Worm (Caenorhabditis elegans) whole organism, L4 larva: ENCODE results near the gene nhl-1.

Experiments
- D1046.2 ChIP-seq: fragments of 200-800 bp; sonication (Bioruptor generic); IDR thresholded peaks from 2 replicates; pipeline ENCODE4 v1.3.6; 2022; ENCODE audit warnings: missing genetic modification characterization, missing compliant biosample characterization
- F26F4.8 ChIP-seq: fragments of 200-800 bp; sonication (Bioruptor generic); conservative IDR thresholded peaks from 2 replicates; pipeline ENCODE4 v1.3.6; 2022; ENCODE audit warnings: missing genetic modification characterization, missing compliant biosample characterization
- F44E2.7 ChIP-seq: fragments of 200-800 bp; sonication (Bioruptor generic); IDR thresholded peaks from 2 replicates; pipeline ENCODE4 v2.1.2; 2022; ENCODE audit warnings: missing genetic modification characterization, missing compliant biosample characterization
- F49E8.2 ChIP-seq: sonication (generic microtip); optimal IDR thresholded peaks from 2 replicates; lab custom pipeline; 2016; ENCODE audit warnings: missing compliant biosample characterization, mild to moderate bottlenecking, missing genetic modification characterization, borderline replicate concordance
- ZK337.2 ChIP-seq: fragments of 200-800 bp; sonication (Bioruptor generic); IDR thresholded peaks from 2 replicates; pipeline ENCODE4 v1.3.6; 2022; ENCODE audit warnings: missing genetic modification reagents, missing genetic modification characterization, missing compliant biosample characterization
- ZK546.5 ChIP-seq, 2 experiments: sonication (generic microtip); optimal IDR thresholded peaks; 2 replicates each; lab custom pipeline; 2017; ENCODE audit warnings: missing biosample characterization in 2 of 2, missing genetic modification characterization in 2 of 2
- ama-1 ChIP-seq: fragments of 150-350 bp; optimal IDR thresholded peaks from 2 replicates; lab custom pipeline; 2014; ENCODE audit warnings: inconsistent platforms, mixed read lengths
- arid-1 ChIP-seq: fragments of 200-800 bp; sonication (Bioruptor generic); conservative IDR thresholded peaks from 2 replicates; pipeline ENCODE4 v1.3.6; 2022; ENCODE audit warnings: missing genetic modification reagents, missing genetic modification characterization, missing compliant biosample characterization
- ceh-20 ChIP-seq: fragments of 200-800 bp; sonication (Bioruptor generic); IDR thresholded peaks from 2 replicates; pipeline ENCODE4 v1.3.6; 2022; ENCODE audit warnings: missing genetic modification reagents, missing genetic modification characterization, missing compliant biosample characterization
- ceh-28 ChIP-seq: fragments of 150-350 bp; optimal IDR thresholded peaks from 2 replicates; lab custom pipeline; 2014; ENCODE audit warnings: missing biosample characterization, missing genetic modification reagents, missing genetic modification characterization
- ceh-82 ChIP-seq: sonication (generic microtip); optimal IDR thresholded peaks from 2 replicates; lab custom pipeline; 2017; ENCODE audit warnings: missing biosample characterization, missing genetic modification characterization
- daf-19 ChIP-seq: fragments of 200-800 bp; sonication (Bioruptor generic); conservative IDR thresholded peaks from 2 replicates; pipeline ENCODE4 v1.3.6; 2022; ENCODE audit warnings: missing genetic modification characterization, missing compliant biosample characterization
- daf-8 ChIP-seq: fragments of 200-800 bp; sonication (Bioruptor generic); IDR thresholded peaks from 2 replicates; pipeline ENCODE4 v1.3.6; 2022; ENCODE audit warnings: missing genetic modification characterization, missing compliant biosample characterization
- dmd-8 ChIP-seq: fragments of 200-800 bp; sonication (Bioruptor generic); IDR thresholded peaks from 2 replicates; pipeline ENCODE4 v1.3.6; 2022; ENCODE audit warnings: missing genetic modification characterization, missing compliant biosample characterization
- dpl-1 ChIP-seq: fragments of 150-350 bp; optimal IDR thresholded peaks from 2 replicates; lab custom pipeline; 2014; ENCODE audit warnings: missing biosample characterization, missing genetic modification reagents, missing genetic modification characterization
- dve-1 ChIP-seq: sonication (generic microtip); optimal IDR thresholded peaks from 2 replicates; lab custom pipeline; 2017; ENCODE audit warnings: antibody characterized with exemption, mild to moderate bottlenecking, missing genetic modification characterization, missing compliant biosample characterization; ENCODE audit not compliant: insufficient read depth
- egl-27 ChIP-seq: sonication (generic microtip); optimal IDR thresholded peaks from 3 replicates; lab custom pipeline; 2017; ENCODE audit warnings: missing biosample characterization, missing genetic modification reagents, missing genetic modification characterization
- fos-1 ChIP-seq: fragments of 150-350 bp; optimal IDR thresholded peaks from 2 replicates; lab custom pipeline; 2014; ENCODE audit warnings: missing biosample characterization, missing genetic modification characterization
- hif-1 ChIP-seq, 2 experiments: sonication (generic microtip); optimal IDR thresholded peaks; 2 replicates each; lab custom pipeline; 2016 to 2017; ENCODE audit warnings: missing compliant biosample characterization in 2 of 2, missing genetic modification characterization in 2 of 2, missing genetic modification reagents in 2 of 2, missing genotype in 2 of 2, mild to moderate bottlenecking in 1 of 2
- hlh-11 ChIP-seq: fragments of 200-800 bp; sonication (Bioruptor generic); optimal IDR thresholded peaks from 2 replicates; lab custom pipeline; 2018; ENCODE audit warnings: mild to moderate bottlenecking, missing genetic modification characterization, missing compliant biosample characterization
- hmg-1.1 ChIP-seq: fragments of 200-800 bp; sonication (Bioruptor generic); IDR thresholded peaks from 2 replicates; pipeline ENCODE4 v1.3.6; 2022; ENCODE audit warnings: missing genetic modification reagents, missing genetic modification characterization, missing compliant biosample characterization
- jun-1 ChIP-seq: fragments of 150-350 bp; optimal IDR thresholded peaks from 2 replicates; lab custom pipeline; 2014; ENCODE audit warnings: missing biosample characterization, missing genetic modification reagents, missing genetic modification characterization
- lin-1 ChIP-seq: fragments of 200-800 bp; sonication (Bioruptor generic); IDR thresholded peaks from 2 replicates; pipeline ENCODE4 v1.3.6; 2022; ENCODE audit warnings: missing genetic modification reagents, missing genetic modification characterization, missing compliant biosample characterization
- lin-15B ChIP-seq: fragments of 150-350 bp; sonication (generic microtip); optimal IDR thresholded peaks from 3 replicates; lab custom pipeline; 2014; ENCODE audit warnings: missing biosample characterization, missing genetic modification characterization
- lir-3 ChIP-seq: sonication (generic microtip); optimal IDR thresholded peaks from 2 replicates; lab custom pipeline; 2016; ENCODE audit warnings: mild to moderate bottlenecking, missing genetic modification characterization, missing compliant biosample characterization
- madf-5 ChIP-seq, 2 experiments: fragments of 200-800 bp; sonication (Bioruptor generic); IDR thresholded peaks; 2 replicates each; pipeline ENCODE4 v1.3.6; 2022; ENCODE audit warnings: missing compliant biosample characterization in 2 of 2, missing genetic modification characterization in 2 of 2
- mes-2 ChIP-seq: sonication (generic microtip); optimal IDR thresholded peaks from 2 replicates; lab custom pipeline; 2016; ENCODE audit warnings: missing genotype, mild to moderate bottlenecking, missing genetic modification characterization, missing compliant biosample characterization; ENCODE audit not compliant: poor library complexity, severe bottlenecking
- mxl-2 ChIP-seq: fragments of 200-800 bp; sonication (Bioruptor generic); conservative IDR thresholded peaks from 2 replicates; pipeline ENCODE4 v1.3.6; 2022; ENCODE audit warnings: missing genetic modification reagents, missing genetic modification characterization, missing compliant biosample characterization
- nhr-11 ChIP-seq: fragments of 150-350 bp; optimal IDR thresholded peaks from 2 replicates; lab custom pipeline; 2014; ENCODE audit warnings: missing biosample characterization, missing genetic modification characterization
- nhr-25 ChIP-seq: sonication (generic microtip); optimal IDR thresholded peaks from 2 replicates; lab custom pipeline; 2017; ENCODE audit warnings: missing genetic modification characterization, mild to moderate bottlenecking, missing compliant biosample characterization, antibody characterized with exemption, moderate library complexity, borderline replicate concordance; ENCODE audit not compliant: insufficient read depth
- nhr-41 ChIP-seq: fragments of 200-800 bp; sonication (Bioruptor generic); IDR thresholded peaks from 2 replicates; pipeline ENCODE4 v1.3.6; 2022; ENCODE audit warnings: missing genetic modification reagents, missing genetic modification characterization, missing compliant biosample characterization
- nhr-48 ChIP-seq: sonication (generic microtip); optimal IDR thresholded peaks from 2 replicates; lab custom pipeline; 2016; ENCODE audit warnings: mild to moderate bottlenecking, missing genetic modification characterization, missing compliant biosample characterization
- pha-4 ChIP-seq, 2 experiments: fragments of 150-350 bp in 1 of 2; fragments of 200-800 bp in 1 of 2; sonication (Bioruptor generic) in 1 of 2; IDR thresholded peaks in 1 of 2; optimal IDR thresholded peaks in 1 of 2; 2 replicates each; pipeline versions ENCODE4 v1.3.6 to Lab custom; 2014 to 2022; ENCODE audit warnings: missing genetic modification characterization in 2 of 2, missing genetic modification reagents in 2 of 2, missing biosample characterization in 1 of 2, missing compliant biosample characterization in 1 of 2
- php-3 ChIP-seq: fragments of 200-800 bp; sonication (Bioruptor generic); IDR thresholded peaks from 2 replicates; pipeline ENCODE4 v1.3.6; 2022; ENCODE audit warnings: missing genetic modification reagents, missing genetic modification characterization, missing compliant biosample characterization
- pqm-1 ChIP-seq: sonication (generic microtip); optimal IDR thresholded peaks from 2 replicates; lab custom pipeline; 2017; ENCODE audit warnings: missing biosample characterization, missing genetic modification characterization
- saeg-2 ChIP-seq: fragments of 200-800 bp; sonication (Bioruptor generic); IDR thresholded peaks from 2 replicates; pipeline ENCODE4 v1.3.6; 2022; ENCODE audit warnings: missing genetic modification reagents, missing genetic modification characterization, missing compliant biosample characterization
- sdz-12 ChIP-seq: fragments of 200-800 bp; sonication (Bioruptor generic); optimal IDR thresholded peaks from 2 replicates; lab custom pipeline; 2018; ENCODE audit warnings: mild to moderate bottlenecking, missing genetic modification characterization, missing compliant biosample characterization
- unc-62 ChIP-seq, 3 experiments: fragments of 150-350 bp in 1 of 3; sonication (generic microtip); optimal IDR thresholded peaks in 2 of 3; peaks in 1 of 3; 1 replicate in 1 of 3; 2 replicates in 2 of 3; lab custom pipeline; 2014 to 2017; ENCODE audit warnings: missing biosample characterization in 3 of 3, missing genetic modification characterization in 3 of 3, missing genetic modification reagents in 3 of 3, missing genotype in 1 of 3
- vab-7 ChIP-seq: fragments of 200-800 bp; sonication (Bioruptor generic); IDR thresholded peaks from 2 replicates; pipeline ENCODE4 v1.3.6; 2022; ENCODE audit warnings: missing genetic modification reagents, missing genetic modification characterization, missing compliant biosample characterization
- zag-1 ChIP-seq: fragments of 150-350 bp; optimal IDR thresholded peaks from 2 replicates; lab custom pipeline; 2014; ENCODE audit warnings: missing biosample characterization, missing genetic modification characterization
- zip-11 ChIP-seq: fragments of 200-800 bp; sonication (Bioruptor generic); IDR thresholded peaks from 2 replicates; pipeline ENCODE4 v1.3.6; 2022; ENCODE audit warnings: missing genetic modification characterization, missing compliant biosample characterization

The nhl-1 gene

ce11 chrIII:9143911-9144310, 9.8 kb downstream of the nhl-1 start, which contains the start of gene ZK512.11:
ZK512.11 (plus strand) TSS chrIII:9144211.
- TF ChIP-seq lir-3 (tag; lab: Kevin White, UChicago): no peak
- no peak for TF ChIP-seq zip-11
- TF ChIP-seq pqm-1 (tag; lab: Kevin White, UChicago): no peak
- no peak for TF ChIP-seq egl-27 (tag; lab: Kevin White, UChicago)
- no peak for TF ChIP-seq saeg-2 (GFP tag; lab: Robert Waterston, UW)
- no peak for TF ChIP-seq dmd-8 (GFP tag; lab: Robert Waterston, UW)

- TF ChIP-seq ZK337.2 (GFP tag; lab: Robert Waterston, UW) (no peak), unc-62 (GFP tag; optimal IDR thresholded peaks at IDR 0.05 in 1 of 2; lab: Kevin White, UChicago) (peak in 1 of 2 experiments; percentile 72), unc-62 (tag; optimal IDR thresholded peaks at IDR 0.05; lab: Kevin White, UChicago) (no peak)
Observed at ce11 chrIII:9138601-9139000, 15.1 kb downstream of the nhl-1 start, which contains the start of gene ZK512.7. ZK512.7 (minus strand) TSS chrIII:9138701.

ce11 chrIII:9136587-9136986, 17.1 kb downstream of the nhl-1 start, which contains the start of gene eat-4:
eat-4 (plus strand) TSS chrIII:9136887.
- TF ChIP-seq php-3 (GFP tag; lab: Robert Waterston, UW) (no peak), F49E8.2 (tag; lab: Kevin White, UChicago) (no peak), hif-1 (tag; optimal IDR thresholded peaks at IDR 0.05; lab: Kevin White, UChicago) (no peak), mxl-2 (GFP tag; lab: Robert Waterston, UW) (no peak), F44E2.7 (GFP tag; lab: Robert Waterston, UW) (no peak), hlh-11 (tag; lab: Kevin White, UChicago) (no peak), fos-1 (tag; lab: Kevin White, UChicago) (no peak), ceh-28 (tag; lab: Kevin White, UChicago) (no peak), nhr-41 (GFP tag; lab: Robert Waterston, UW) (no peak), hmg-1.1 (GFP tag; lab: Robert Waterston, UW) (no peak), D1046.2 (GFP tag; lab: Robert Waterston, UW) (no peak), sdz-12 (GFP tag; lab: Kevin White, UChicago) (no peak), dve-1 (no peak), madf-5 (GFP tag; IDR thresholded peaks at IDR 0.05; lab: Robert Waterston, UW) (no peak), nhr-11 (no peak)

ce11 chrIII:9130588-9130987, 23.1 kb downstream of the nhl-1 start, which contains the start of gene ZK512.10:
ZK512.10 (plus strand) TSS chrIII:9130888.
- TF ChIP-seq daf-19 (GFP tag; lab: Robert Waterston, UW): no peak
- no peak for TF ChIP-seq ama-1
- no peak for TF ChIP-seq daf-8
- TF ChIP-seq, all 104 proteins: peak for 0

- peak; percentile 41 for TF ChIP-seq dpl-1 (GFP tag; lab: Kevin White, UChicago)
- peak in 1 of 2 experiments; percentile 93 for TF ChIP-seq unc-62 (GFP tag; optimal IDR thresholded peaks at IDR 0.05 in 1 of 2; lab: Kevin White, UChicago)
- no peak for TF ChIP-seq unc-62 (tag; optimal IDR thresholded peaks at IDR 0.05; lab: Kevin White, UChicago)
- TF ChIP-seq lir-3 (tag; lab: Kevin White, UChicago): no peak
- TF ChIP-seq nhr-25: no peak
- no peak for TF ChIP-seq pha-4 (GFP tag; IDR thresholded peaks at IDR 0.05; lab: Robert Waterston, UW)
- TF ChIP-seq pha-4 (tag; optimal IDR thresholded peaks at IDR 0.05; lab: Kevin White, UChicago): peak; percentile 60
- no peak for TF ChIP-seq jun-1 (tag; lab: Kevin White, UChicago)
- TF ChIP-seq mes-2: peak; percentile 75
- no peak for TF ChIP-seq ZK546.5 (tag; optimal IDR thresholded peaks at IDR 0.05; lab: Kevin White, UChicago)
- TF ChIP-seq lin-1 (GFP tag; lab: Robert Waterston, UW): no peak
- no peak for TF ChIP-seq vab-7
- no peak for TF ChIP-seq zag-1 (tag; lab: Kevin White, UChicago)
- TF ChIP-seq madf-5 (GFP tag; IDR thresholded peaks at IDR 0.05; lab: Robert Waterston, UW): no peak
- 0 out of 2 replicates have a peak, but pooled peaks have one; percentile 24 for TF ChIP-seq hmg-1.1 (GFP tag; lab: Robert Waterston, UW)
- no peak for TF ChIP-seq F26F4.8 (GFP tag; lab: Robert Waterston, UW)
- TF ChIP-seq lin-15B (tag; lab: Kevin White, UChicago): no peak
- no peak for TF ChIP-seq ceh-82
- TF ChIP-seq arid-1 (GFP tag; lab: Robert Waterston, UW): no peak
- no peak for TF ChIP-seq hif-1 (tag; optimal IDR thresholded peaks at IDR 0.05; lab: Kevin White, UChicago)
- TF ChIP-seq nhr-48 (tag; lab: Kevin White, UChicago): no peak
- TF ChIP-seq fos-1 (tag; lab: Kevin White, UChicago): no peak
- no peak for TF ChIP-seq ceh-20 (GFP tag; lab: Robert Waterston, UW)
Observed at ce11 chrIII:9125789-9126304, 27.9 kb downstream of the nhl-1 start, which contains the start of gene sec-16A.1. sec-16A.1 (plus strand) TSS chrIII:9125839.
